Worm (Caenorhabditis elegans) whole organism, late embryonic: ENCODE data around the gene clec-189.

Experiments
- K09A11.1 ChIP-seq: sonication (generic microtip); optimal IDR thresholded peaks from 2 replicates; lab custom pipeline; 2017; ENCODE audit warnings: antibody characterized with exemption, mild to moderate bottlenecking, missing genetic modification characterization, missing compliant biosample characterization; ENCODE audit not compliant: insufficient read depth
- ceh-31 ChIP-seq: sonication (generic microtip); optimal IDR thresholded peaks from 2 replicates; lab custom pipeline; 2016; ENCODE audit warnings: missing genetic modification characterization, missing compliant biosample characterization
- dve-1 ChIP-seq: sonication (generic microtip); optimal IDR thresholded peaks from 2 replicates; lab custom pipeline; 2017; ENCODE audit warnings: antibody characterized with exemption, mild to moderate bottlenecking, missing genetic modification characterization, missing compliant biosample characterization
- hlh-8 ChIP-seq: sonication (generic microtip); optimal IDR thresholded peaks from 2 replicates; lab custom pipeline; 2016; ENCODE audit warnings: missing genotype, missing genetic modification characterization, missing compliant biosample characterization
- nhr-11 ChIP-seq: fragments of 150-350 bp; optimal IDR thresholded peaks from 2 replicates; lab custom pipeline; 2014; ENCODE audit warnings: missing biosample characterization, missing genetic modification characterization
- odd-2 ChIP-seq: sonication (generic microtip); optimal IDR thresholded peaks from 2 replicates; lab custom pipeline; 2017; ENCODE audit warnings: antibody characterized with exemption, mild to moderate bottlenecking, missing genetic modification characterization, missing compliant biosample characterization
- ref-2 ChIP-seq: sonication (generic microtip); optimal IDR thresholded peaks from 2 replicates; lab custom pipeline; 2016; ENCODE audit warnings: missing genetic modification characterization, missing compliant biosample characterization
- unc-42 ChIP-seq: sonication (generic microtip); optimal IDR thresholded peaks from 2 replicates; lab custom pipeline; 2016; ENCODE audit warnings: missing genotype, missing genetic modification characterization, missing compliant biosample characterization

- TF ChIP-seq K09A11.1 (tag; lab: Kevin White, UChicago) (no peak), hlh-8 (no peak), odd-2 (tag; lab: Kevin White, UChicago) (no peak), nhr-11 (tag; lab: Kevin White, UChicago) (no peak), ceh-31 (tag; lab: Kevin White, UChicago) (no peak), dve-1 (no peak), unc-42 (tag; lab: Kevin White, UChicago) (no peak), ref-2 (tag; lab: Kevin White, UChicago) (no peak)
These were observed 7.5 kb upstream of the clec-189 start, which contains the start of gene M199.134 for ce11 chrIV:15113117-15113516.
